Fruit fly (Drosophila melanogaster): ENCODE measurements around the gene CG15635.

Gene CG15635

DNA sequence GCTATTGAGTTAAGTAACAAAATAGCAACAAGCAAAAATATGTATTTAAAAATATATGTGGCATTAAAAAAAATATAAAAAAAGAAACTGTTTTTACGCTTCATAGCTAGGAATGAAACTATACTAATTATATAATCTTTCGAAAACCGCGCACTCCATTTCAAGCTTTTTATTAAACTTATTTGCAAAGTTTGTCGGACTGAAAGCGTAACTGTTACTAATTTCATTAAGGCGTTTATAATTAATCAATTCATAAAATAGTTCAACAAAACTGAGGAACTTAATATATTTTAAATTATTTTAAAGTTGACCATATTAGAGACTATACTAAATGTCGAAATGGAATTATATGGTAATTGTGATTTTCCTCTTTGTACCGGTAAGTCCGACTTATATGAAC is at the start of gene CG15635:
CG15635 (plus strand) TSS at position 301 of the 400 bp plus-strand sequence.
- TF ChIP-seq CG17801 (GFP tag; optimal IDR thresholded peaks at IDR 0.05; ENCODE audit: partially characterized antibody) = no peak

- TF ChIP-seq CG17801 (GFP tag; optimal IDR thresholded peaks at IDR 0.05; ENCODE audit: partially characterized antibody) = no peak
Measured at dm6 chr2L:4594828-4595406, 47.9 kb upstream of the CG15635 start.

- TF ChIP-seq CG17801 (GFP tag; optimal IDR thresholded peaks at IDR 0.05; ENCODE audit: partially characterized antibody) = no peak
Measured at dm6 chr2L:4596686-4597085, 46.1 kb upstream of the CG15635 start.

dm6 chr2L:4597580-4597979 is 45.2 kb upstream of the CG15635 start:
- no peak for TF ChIP-seq CG17801 (GFP tag; optimal IDR thresholded peaks at IDR 0.05; ENCODE audit: partially characterized antibody)

DNA sequence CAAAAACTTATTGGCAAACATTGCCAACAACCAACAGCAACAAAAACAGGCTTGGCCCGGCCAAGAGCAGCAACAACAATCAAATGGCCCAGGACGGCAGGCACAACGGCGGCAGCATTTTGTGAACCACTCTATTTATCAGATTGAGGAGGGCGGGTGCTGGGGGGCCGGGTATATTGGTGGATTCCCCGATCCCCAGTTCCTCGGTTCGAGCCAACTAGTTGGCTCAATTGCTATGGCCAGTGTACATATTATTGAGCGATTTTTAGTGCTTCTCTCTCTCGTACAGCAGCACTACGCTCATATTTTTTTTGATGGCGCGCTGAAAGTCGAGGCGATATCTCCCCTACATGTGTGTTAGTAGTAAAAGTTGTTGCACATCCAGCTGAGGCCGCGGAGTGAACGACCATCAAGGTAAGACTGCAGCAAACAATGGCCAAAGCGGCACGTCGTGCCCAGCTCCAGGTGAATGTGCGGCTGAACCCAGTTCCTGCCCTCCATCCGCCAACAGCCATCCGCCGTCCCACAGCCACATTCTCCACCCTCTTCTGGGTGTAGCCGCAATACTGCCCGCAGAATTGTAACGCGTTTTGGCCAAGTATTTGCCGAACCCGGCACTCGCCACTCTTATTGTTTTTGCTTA is 42.8 kb upstream of the CG15635 start:
- TF ChIP-seq CG17801 (GFP tag; optimal IDR thresholded peaks at IDR 0.05; ENCODE audit: partially characterized antibody) = no peak

DNA sequence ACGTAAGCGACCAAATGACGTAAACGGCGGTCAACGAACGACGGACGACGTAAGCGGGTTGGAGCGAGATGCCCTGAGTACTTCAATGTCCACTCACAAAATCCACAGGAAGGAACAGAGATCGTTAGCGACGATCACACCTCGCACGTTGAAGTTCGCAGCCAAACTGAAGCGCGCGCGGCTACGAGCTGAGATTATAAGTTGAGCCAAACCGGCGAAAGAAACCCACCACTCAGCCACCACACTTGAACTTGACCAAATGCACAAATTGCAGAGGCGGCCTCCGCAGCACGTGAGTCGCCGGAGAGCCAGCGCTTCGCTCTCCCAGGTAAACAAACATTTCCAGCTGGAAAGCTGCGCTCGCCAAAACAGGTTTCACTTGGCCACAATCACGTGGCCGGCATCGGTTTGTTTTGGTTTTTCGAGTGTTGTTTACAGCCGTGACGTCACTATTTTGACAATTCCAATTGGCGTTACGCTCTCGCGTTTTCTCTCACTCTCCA is 28.6 kb upstream of the CG15635 start, which contains the start of gene dpy:
dpy (minus strand) TSS at position 161 of the 503 bp plus-strand sequence.
- TF ChIP-seq CG17801 (GFP tag; optimal IDR thresholded peaks at IDR 0.05; ENCODE audit: partially characterized antibody) = no peak

DNA sequence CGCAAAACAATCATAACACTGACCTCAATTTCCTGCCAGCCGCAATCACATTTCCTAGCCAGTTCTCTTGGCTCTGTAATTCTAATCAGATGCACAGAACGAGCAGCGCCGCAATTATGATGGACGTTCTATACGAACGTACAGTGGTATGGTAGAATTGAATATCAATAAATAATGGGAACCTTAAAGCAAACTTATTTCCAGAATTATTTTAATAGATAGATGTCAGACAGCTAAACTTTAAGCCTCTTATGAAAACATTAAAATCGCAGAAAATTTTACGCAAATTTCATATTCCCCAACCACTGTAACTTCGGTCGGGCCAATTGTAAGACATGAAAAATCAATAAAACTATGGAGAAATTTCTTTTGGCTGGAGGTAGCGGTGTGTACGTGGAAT is 23.6 kb upstream of the CG15635 start:
- no peak for TF ChIP-seq CG17801 (GFP tag; optimal IDR thresholded peaks at IDR 0.05; ENCODE audit: partially characterized antibody)

- no peak for TF ChIP-seq CG17801 (GFP tag; optimal IDR thresholded peaks at IDR 0.05; ENCODE audit: partially characterized antibody)
Measured at dm6 chr2L:4621926-4622325, 20.8 kb upstream of the CG15635 start.

dm6 chr2L:4626994-4627393 is 15.8 kb upstream of the CG15635 start:
- no peak for TF ChIP-seq CG17801 (GFP tag; optimal IDR thresholded peaks at IDR 0.05; ENCODE audit: partially characterized antibody)

dm6 chr2L:4632997-4633396 is 9.8 kb upstream of the CG15635 start:
- TF ChIP-seq CG17801 (GFP tag; optimal IDR thresholded peaks at IDR 0.05; ENCODE audit: partially characterized antibody) = no peak

dm6 chr2L:4635376-4635775 is 7.4 kb upstream of the CG15635 start:
- no peak for TF ChIP-seq CG17801 (GFP tag; optimal IDR thresholded peaks at IDR 0.05; ENCODE audit: partially characterized antibody)

DNA sequence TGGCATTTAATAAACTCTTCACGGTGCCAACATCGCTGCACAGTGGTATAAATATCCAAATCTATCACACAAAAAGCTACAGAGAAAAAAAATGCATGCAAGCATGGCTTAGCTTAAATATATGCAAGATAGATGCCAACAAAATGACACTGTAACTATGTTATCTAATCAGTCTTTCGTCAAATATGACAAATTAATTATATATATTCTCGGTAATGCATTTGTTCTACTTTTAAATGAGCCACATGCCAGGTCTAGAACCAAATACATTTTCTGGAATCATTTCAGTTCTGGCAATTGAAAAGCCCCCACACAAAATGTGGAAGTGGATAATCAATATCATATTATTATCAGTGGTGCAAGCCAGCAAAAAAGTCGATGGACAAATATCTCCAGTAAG is 1.8 kb upstream of the CG15635 start, which contains the start of gene BG642163:
BG642163 (plus strand) TSS at position 301 of the 400 bp plus-strand sequence.
- TF ChIP-seq CG17801 (GFP tag; optimal IDR thresholded peaks at IDR 0.05; ENCODE audit: partially characterized antibody) = no peak

dm6 chr2L:4646751-4647150 is 4.0 kb downstream of the CG15635 start, which contains the start of gene CG43798:
Gene CG43798 (plus strand): TSS chr2L:4647051.
- TF ChIP-seq CG17801 (GFP tag; optimal IDR thresholded peaks at IDR 0.05; ENCODE audit: partially characterized antibody) = no peak

DNA sequence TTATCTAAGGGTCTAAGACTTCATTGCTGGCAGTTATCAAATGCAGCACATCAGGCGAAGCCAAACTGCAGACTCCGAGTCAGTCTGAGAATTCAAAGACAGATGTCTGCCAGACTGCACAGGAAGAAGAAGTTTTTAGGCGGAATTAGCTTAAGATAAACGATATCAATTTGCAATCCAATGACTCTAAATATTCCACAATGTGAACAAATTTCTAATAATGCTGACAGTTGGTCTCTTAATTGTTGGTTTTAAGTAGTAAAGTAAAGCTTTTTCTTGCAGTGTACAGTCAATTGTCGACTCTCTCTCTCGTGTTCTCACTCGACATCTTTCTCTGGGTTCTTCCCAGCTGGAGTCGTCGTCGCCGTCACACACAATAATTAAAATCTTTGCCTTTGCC is 6.0 kb downstream of the CG15635 start:
- no peak for TF ChIP-seq CG17801 (GFP tag; optimal IDR thresholded peaks at IDR 0.05; ENCODE audit: partially characterized antibody)

DNA sequence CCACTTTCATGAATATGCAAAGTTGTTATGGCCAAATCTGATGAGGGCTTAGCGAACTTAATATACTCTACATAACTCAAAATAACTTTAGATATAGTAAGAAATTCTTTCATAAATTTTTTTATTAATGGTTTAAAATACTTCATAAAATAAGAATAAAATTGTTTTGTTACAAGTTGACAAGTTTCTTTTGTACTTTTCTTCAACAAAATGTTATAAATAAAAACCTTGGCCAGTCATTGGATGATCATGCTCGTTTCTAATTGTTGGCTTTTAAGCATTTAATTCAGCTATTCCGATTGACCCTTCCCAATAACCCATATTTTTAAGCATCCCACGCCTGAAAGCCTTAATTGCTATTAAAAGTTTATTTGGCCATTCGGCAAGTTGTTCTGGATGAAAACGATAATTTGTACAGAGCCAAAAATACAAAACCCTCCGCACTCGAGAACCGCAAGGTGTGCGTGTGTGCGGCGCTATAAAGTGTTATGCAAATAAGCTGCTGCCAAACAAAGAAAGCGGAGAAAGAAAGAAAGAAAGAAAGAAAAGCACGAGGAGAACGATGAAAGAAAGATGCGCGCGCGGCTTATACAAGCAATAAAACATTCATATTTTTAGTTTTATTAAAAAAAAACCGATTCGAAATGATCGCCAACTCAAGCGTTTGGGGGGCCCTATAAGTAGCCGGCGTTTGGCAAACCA is 8.1 kb downstream of the CG15635 start, which contains the start of gene CG3355:
CG3355 (plus strand) TSS at position 652 of the 702 bp plus-strand sequence.
- TF ChIP-seq CG17801 (GFP tag; optimal IDR thresholded peaks at IDR 0.05; ENCODE audit: partially characterized antibody) = no peak

DNA sequence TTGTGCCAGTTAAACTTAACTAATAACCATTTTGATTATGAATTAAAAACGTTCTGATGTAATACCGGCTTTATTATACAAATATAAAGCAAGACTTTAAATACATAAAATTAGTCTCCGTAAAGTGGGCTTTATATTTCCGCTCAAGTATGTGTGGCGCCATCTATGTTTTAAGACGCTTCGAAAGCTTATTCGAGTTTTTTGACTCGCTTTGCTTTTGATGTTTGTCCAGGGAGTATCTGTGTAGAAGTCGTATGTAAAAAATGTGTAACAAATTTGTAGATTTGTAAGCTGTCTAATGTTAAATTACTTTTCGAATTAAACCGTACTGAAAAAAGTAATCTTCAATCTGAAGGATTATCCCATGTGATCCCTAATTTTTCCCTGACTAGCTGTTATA is 18.2 kb downstream of the CG15635 start:
- no peak for TF ChIP-seq CG17801 (GFP tag; optimal IDR thresholded peaks at IDR 0.05; ENCODE audit: partially characterized antibody)
